In genomic region chrV:4653093-4653492, ce11 we compare ENCODE assay signal across 5 worm cellular contexts.
TF ChIP-seq lines count a peak whose summit lies in the region.

No protein-coding gene starts in this region.

TF ChIP-seq in whole organism, L1 larva, 84 proteins besides CTCF, POLR2A, EP300 and RAD21:
- TF ChIP-seq skn-1 (tag; optimal IDR thresholded peaks at IDR 0.05; lab: Kevin White, UChicago) (no peak), ceh-8 (GFP tag; optimal IDR thresholded peaks at IDR 0.05; lab: Kevin White, UChicago) (peak; percentile 49)

TF ChIP-seq in whole organism, L2 larva, 48 proteins besides CTCF, POLR2A, EP300 and RAD21:
- TF ChIP-seq ztf-4 (tag; optimal IDR thresholded peaks at IDR 0.05; lab: Kevin White, UChicago) = no peak
- peak; percentile 50 for TF ChIP-seq Y55F3AM.14 (GFP tag; optimal IDR thresholded peaks at IDR 0.05; lab: Kevin White, UChicago)

TF ChIP-seq in whole organism, L4 larva, 104 proteins besides CTCF, POLR2A, EP300 and RAD21:
- TF ChIP-seq egl-43 (GFP tag; IDR thresholded peaks at IDR 0.05; lab: Robert Waterston, UW) (0 out of 2 replicates have a peak, but pooled peaks have one; percentile 26), F49E8.2 (tag; optimal IDR thresholded peaks at IDR 0.05; lab: Kevin White, UChicago; ENCODE audit: borderline replicate concordance) (no peak), T26A8.4 (GFP tag; IDR thresholded peaks at IDR 0.05; lab: Robert Waterston, UW) (peak; percentile 29; the same call in 1 of the 2 replicates), Y105C5A.15 (GFP tag; IDR thresholded peaks at IDR 0.05; lab: Robert Waterston, UW) (no peak), tag-97 (GFP tag; IDR thresholded peaks at IDR 0.05; lab: Robert Waterston, UW) (no peak), set-16 (GFP tag; IDR thresholded peaks at IDR 0.05; lab: Robert Waterston, UW) (peak; percentile 99), tra-1 (GFP tag; IDR thresholded peaks at IDR 0.05; lab: Robert Waterston, UW) (0 out of 2 replicates have a peak, but pooled peaks have one; percentile 29), ctbp-1 (GFP tag; IDR thresholded peaks at IDR 0.05; lab: Robert Waterston, UW) (0 out of 2 replicates have a peak, but pooled peaks have one; percentile 6), madf-5 (GFP tag; IDR thresholded peaks at IDR 0.05; lab: Robert Waterston, UW) (peak; percentile 30 to 79; a peak in 1 of 4 replicates), mxl-3 (GFP tag; optimal IDR thresholded peaks at IDR 0.05; lab: Kevin White, UChicago) (peak; percentile 17)

TF ChIP-seq in whole organism, late embryonic, 69 proteins besides CTCF, POLR2A, EP300 and RAD21:
- peak; percentile 13 for TF ChIP-seq mec-3 (tag; optimal IDR thresholded peaks at IDR 0.05; lab: Kevin White, UChicago; ENCODE audit: borderline replicate concordance)
- TF ChIP-seq elt-4 (tag; optimal IDR thresholded peaks at IDR 0.05; lab: Kevin White, UChicago) = peak; percentile 26
- no peak for TF ChIP-seq sox-4 (tag; optimal IDR thresholded peaks at IDR 0.05; lab: Kevin White, UChicago)

TF ChIP-seq in whole organism, young adult, 124 proteins besides CTCF, POLR2A, EP300 and RAD21:
- TF ChIP-seq lin-40 (tag; optimal IDR thresholded peaks at IDR 0.05; lab: Kevin White, UChicago) (peak; percentile 12), lir-1 (GFP tag; conservative IDR thresholded peaks at IDR 0.05; lab: Robert Waterston, UW) (no peak), ztf-18 (tag; optimal IDR thresholded peaks at IDR 0.05; lab: Kevin White, UChicago) (no peak), F37B4.10 (GFP tag; IDR thresholded peaks at IDR 0.05; lab: Robert Waterston, UW) (no peak), egrh-3 (GFP tag; IDR thresholded peaks at IDR 0.05; lab: Robert Waterston, UW) (peak; percentile 94), repo-1 (tag; optimal IDR thresholded peaks at IDR 0.05; lab: Kevin White, UChicago) (no peak), efl-1 (GFP tag; optimal IDR thresholded peaks at IDR 0.05; lab: Kevin White, UChicago) (no peak), ztf-6 (GFP tag; IDR thresholded peaks at IDR 0.05; lab: Robert Waterston, UW) (no peak), zfh-2 (GFP tag; conservative IDR thresholded peaks at IDR 0.05; lab: Robert Waterston, UW) (peak; percentile 94), tbx-9 (tag; optimal IDR thresholded peaks at IDR 0.05; lab: Kevin White, UChicago; ENCODE audit: borderline replicate concordance) (no peak), dox-1 (GFP tag; IDR thresholded peaks at IDR 0.05; lab: Robert Waterston, UW) (0 out of 2 replicates have a peak, but pooled peaks have one; percentile 41), ztf-26 (tag; optimal IDR thresholded peaks at IDR 0.05; lab: Kevin White, UChicago) (peak; percentile 31)
